Worm (Caenorhabditis elegans) whole organism, L2 larva: ENCODE results near the gene C05C8.5.

ENCODE experiments used
- C34F6.9 ChIP-seq: fragments of 150-350 bp; optimal IDR thresholded peaks from 2 replicates; lab custom pipeline; 2014; ENCODE audit warnings: missing biosample characterization, missing genetic modification characterization
- F13H6.1 ChIP-seq: sonication (generic microtip); optimal IDR thresholded peaks from 2 replicates; lab custom pipeline; 2016; ENCODE audit warnings: missing genetic modification characterization, missing compliant biosample characterization
- Y55F3AM.14 ChIP-seq: fragments of 200-800 bp; sonication (Bioruptor generic); optimal IDR thresholded peaks from 2 replicates; lab custom pipeline; 2018; ENCODE audit warnings: mild to moderate bottlenecking, missing genetic modification characterization, missing compliant biosample characterization
- ama-1 ChIP-seq: fragments of 150-350 bp; optimal IDR thresholded peaks from 2 replicates; lab custom pipeline; 2018; ENCODE audit warnings: inconsistent platforms
- ceh-16 ChIP-seq: fragments of 150-350 bp; optimal IDR thresholded peaks from 2 replicates; lab custom pipeline; 2014; ENCODE audit warnings: missing biosample characterization, missing genetic modification characterization
- crh-2 ChIP-seq: sonication (generic microtip); optimal IDR thresholded peaks from 2 replicates; lab custom pipeline; 2017; ENCODE audit warnings: missing biosample characterization, missing genetic modification characterization
- elt-3 ChIP-seq: sonication (generic microtip); optimal IDR thresholded peaks from 2 replicates; lab custom pipeline; 2017; ENCODE audit warnings: missing biosample characterization, missing genetic modification characterization
- fos-1 ChIP-seq: fragments of 150-350 bp; optimal IDR thresholded peaks from 2 replicates; lab custom pipeline; 2014; ENCODE audit warnings: missing biosample characterization, missing genetic modification characterization
- gmeb-1 ChIP-seq: fragments of 150-350 bp; optimal IDR thresholded peaks from 2 replicates; lab custom pipeline; 2014; ENCODE audit warnings: missing biosample characterization, missing genetic modification characterization
- lin-11 ChIP-seq: fragments of 150-350 bp; sonication (generic microtip); optimal IDR thresholded peaks from 2 replicates; lab custom pipeline; 2014; ENCODE audit warnings: missing biosample characterization, missing genetic modification characterization, inconsistent platforms, mixed read lengths
- lin-13 ChIP-seq: fragments of 150-350 bp; optimal IDR thresholded peaks from 2 replicates; lab custom pipeline; 2014; ENCODE audit warnings: missing biosample characterization, missing genetic modification reagents, missing genetic modification characterization
- lin-39 ChIP-seq: fragments of 150-350 bp; optimal IDR thresholded peaks from 2 replicates; lab custom pipeline; 2014; ENCODE audit warnings: missing biosample characterization, missing genetic modification reagents, missing genetic modification characterization
- lsy-2 ChIP-seq, 2 experiments: fragments of 150-350 bp in 1 of 2; sonication (generic microtip) in 1 of 2; optimal IDR thresholded peaks; 2 replicates each; lab custom pipeline; 2014 to 2017; ENCODE audit warnings: missing biosample characterization in 2 of 2, missing genetic modification characterization in 2 of 2
- mab-5 ChIP-seq: fragments of 150-350 bp; optimal IDR thresholded peaks from 2 replicates; lab custom pipeline; 2014; ENCODE audit warnings: missing biosample characterization, missing genetic modification characterization
- mdl-1 ChIP-seq, 2 experiments: fragments of 150-350 bp in 1 of 2; sonication (generic microtip) in 1 of 2; optimal IDR thresholded peaks; 2 replicates each; lab custom pipeline; 2017; ENCODE audit warnings: missing biosample characterization in 2 of 2, missing genetic modification characterization in 2 of 2
- nhr-10 ChIP-seq: sonication (generic microtip); optimal IDR thresholded peaks from 2 replicates; lab custom pipeline; 2017; ENCODE audit warnings: missing biosample characterization, missing genetic modification characterization
- nhr-11 ChIP-seq: fragments of 150-350 bp; optimal IDR thresholded peaks from 2 replicates; lab custom pipeline; 2014; ENCODE audit warnings: missing biosample characterization, missing genetic modification characterization
- nhr-129 ChIP-seq: fragments of 150-350 bp; optimal IDR thresholded peaks from 2 replicates; lab custom pipeline; 2014; ENCODE audit warnings: missing biosample characterization, missing genetic modification characterization
- nhr-21 ChIP-seq: fragments of 150-350 bp; optimal IDR thresholded peaks from 2 replicates; lab custom pipeline; 2014; ENCODE audit warnings: missing biosample characterization, missing genetic modification characterization
- nhr-23 ChIP-seq: fragments of 150-350 bp; optimal IDR thresholded peaks from 2 replicates; lab custom pipeline; 2014; ENCODE audit warnings: missing biosample characterization, missing genetic modification reagents, missing genetic modification characterization
- nhr-237 ChIP-seq: fragments of 150-350 bp; optimal IDR thresholded peaks from 2 replicates; lab custom pipeline; 2014; ENCODE audit warnings: missing biosample characterization, missing genetic modification characterization
- nhr-25 ChIP-seq: fragments of 150-350 bp; sonication (generic microtip); optimal IDR thresholded peaks from 3 replicates; lab custom pipeline; 2014; ENCODE audit warnings: missing biosample characterization, missing genetic modification characterization
- nhr-77 ChIP-seq: fragments of 150-350 bp; optimal IDR thresholded peaks from 2 replicates; lab custom pipeline; 2014; ENCODE audit warnings: missing biosample characterization, missing genetic modification characterization
- skn-1 ChIP-seq: sonication (generic microtip); optimal IDR thresholded peaks from 2 replicates; lab custom pipeline; 2017; ENCODE audit warnings: missing biosample characterization, missing genetic modification characterization
- sma-3 ChIP-seq: sonication (generic microtip); optimal IDR thresholded peaks from 2 replicates; lab custom pipeline; 2016; ENCODE audit warnings: missing genetic modification reagents, missing genetic modification characterization, missing compliant biosample characterization
- sma-9 ChIP-seq, 2 experiments: fragments of 150-350 bp in 1 of 2; sonication (generic microtip) in 1 of 2; optimal IDR thresholded peaks; 2 replicates each; lab custom pipeline; 2014 to 2016; ENCODE audit warnings: missing genetic modification characterization in 2 of 2, mild to moderate bottlenecking in 1 of 2, missing biosample characterization in 1 of 2, missing compliant biosample characterization in 1 of 2, missing genetic modification reagents in 1 of 2, moderate library complexity in 1 of 2
- snpc-4 ChIP-seq: fragments of 150-350 bp; optimal IDR thresholded peaks from 2 replicates; lab custom pipeline; 2014; ENCODE audit warnings: missing biosample characterization, missing genetic modification characterization
- unc-39 ChIP-seq: fragments of 150-350 bp; optimal IDR thresholded peaks from 2 replicates; lab custom pipeline; 2014; ENCODE audit warnings: missing biosample characterization, missing genetic modification characterization
- unc-55 ChIP-seq: fragments of 150-350 bp; sonication (generic microtip); optimal IDR thresholded peaks from 3 replicates; lab custom pipeline; 2014; ENCODE audit warnings: missing biosample characterization, missing genetic modification reagents, missing genetic modification characterization
- zag-1 ChIP-seq: fragments of 150-350 bp; optimal IDR thresholded peaks from 2 replicates; lab custom pipeline; 2014; ENCODE audit warnings: missing biosample characterization, missing genetic modification characterization
- ztf-4 ChIP-seq: fragments of 150-350 bp; optimal IDR thresholded peaks from 2 replicates; lab custom pipeline; 2014; ENCODE audit warnings: missing biosample characterization, missing genetic modification characterization

Gene C05C8.5

DNA sequence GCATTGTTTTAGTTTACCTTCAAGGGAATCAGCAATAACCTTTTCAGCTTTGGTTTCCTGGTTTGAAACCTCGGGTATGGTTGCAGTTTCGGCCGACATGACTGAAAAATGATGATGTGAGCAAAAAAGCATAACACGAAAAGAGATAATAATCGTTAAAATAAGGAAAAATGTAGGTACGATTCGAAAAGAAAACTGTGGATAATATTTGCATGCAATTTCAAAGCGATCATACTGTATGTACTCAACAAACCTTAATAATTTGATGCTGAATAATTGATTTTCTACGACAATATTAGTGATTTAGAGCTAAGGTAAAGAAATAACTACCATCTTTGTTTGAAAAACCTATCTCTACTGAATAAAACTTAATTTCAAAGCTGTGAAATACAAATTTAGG is 38.6 kb downstream of the C05C8.5 start, which contains the start of gene attf-2:
attf-2 (minus strand) TSS at position 101 of the 400 bp plus-strand sequence.
- TF ChIP-seq nhr-77 (tag; lab: Kevin White, UChicago) (no peak), sma-3 (GFP tag; lab: Kevin White, UChicago) (no peak), nhr-10 (no peak), ztf-4 (tag; lab: Kevin White, UChicago) (no peak), mab-5 (no peak), F13H6.1 (tag; lab: Kevin White, UChicago) (no peak), lin-11 (tag; lab: Kevin White, UChicago) (no peak), nhr-23 (tag; lab: Kevin White, UChicago) (no peak), zag-1 (tag; lab: Kevin White, UChicago) (no peak)
- TF ChIP-seq, all 48 proteins: peak for 0

DNA sequence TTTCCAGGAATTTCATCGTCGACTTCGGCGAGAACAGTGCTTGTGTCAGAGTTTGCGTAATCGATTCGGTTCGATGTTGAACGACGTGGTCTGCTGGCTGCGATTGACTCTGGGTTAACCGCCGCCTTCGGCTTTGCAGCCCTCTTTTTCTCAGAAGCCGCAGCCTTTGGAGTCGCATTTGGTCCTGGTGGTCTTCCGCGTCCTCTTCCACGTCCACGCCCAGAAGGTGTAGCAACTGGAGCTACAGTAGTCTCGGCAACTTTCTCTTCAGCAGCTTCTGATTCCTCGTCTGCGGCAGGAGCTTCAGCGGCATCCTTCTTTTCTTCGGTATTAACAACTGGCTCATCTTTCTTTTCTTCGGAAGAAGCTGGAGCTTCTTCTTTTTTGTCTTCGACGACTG is 39.8 kb downstream of the C05C8.5 start:
- TF ChIP-seq ama-1 (lab: Kevin White, UChicago) (no peak), snpc-4 (tag; lab: Kevin White, UChicago) (no peak), nhr-129 (tag; lab: Kevin White, UChicago) (no peak), ceh-16 (no peak), mdl-1 (tag; optimal IDR thresholded peaks at IDR 0.05; lab: Kevin White, UChicago) (no peak), crh-2 (no peak), unc-39 (tag; lab: Kevin White, UChicago) (no peak), unc-55 (no peak), fos-1 (tag; lab: Kevin White, UChicago) (no peak), lsy-2 (tag; optimal IDR thresholded peaks at IDR 0.05; lab: Kevin White, UChicago) (no peak), zag-1 (tag; lab: Kevin White, UChicago) (no peak), lin-39 (no peak), nhr-21 (tag; lab: Kevin White, UChicago) (no peak), nhr-25 (no peak), nhr-237 (tag; lab: Kevin White, UChicago) (no peak), sma-3 (GFP tag; lab: Kevin White, UChicago) (no peak), elt-3 (tag; lab: Kevin White, UChicago) (no peak), lin-13 (GFP tag; lab: Kevin White, UChicago) (no peak)

DNA sequence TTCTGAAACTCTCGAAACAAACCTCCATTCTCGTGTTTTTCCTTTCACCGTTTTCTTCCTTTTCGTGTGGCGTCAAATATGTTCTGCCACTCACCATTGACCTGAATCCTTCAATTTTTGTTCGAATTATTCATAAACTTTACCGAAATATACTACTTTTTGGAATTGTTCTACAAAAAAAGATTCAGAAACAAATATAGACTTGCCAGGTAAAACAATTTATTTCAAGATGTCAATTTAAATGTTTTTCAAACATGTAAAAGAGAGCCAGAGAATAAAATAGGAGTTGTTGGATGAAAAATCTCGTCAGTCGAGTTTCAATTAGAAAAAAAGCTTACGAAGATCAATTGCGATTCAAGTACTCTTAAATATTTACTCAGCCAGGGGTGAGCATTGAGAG is 41.1 kb downstream of the C05C8.5 start, which contains the start of gene F09G2.8:
F09G2.8 (minus strand) TSS at position 101 of the 400 bp plus-strand sequence.
- no peak for TF ChIP-seq sma-3 (GFP tag; lab: Kevin White, UChicago)
- TF ChIP-seq nhr-237 (tag; lab: Kevin White, UChicago): no peak
- TF ChIP-seq nhr-11 (tag; lab: Kevin White, UChicago): no peak
- TF ChIP-seq ama-1 (lab: Kevin White, UChicago): no peak
- no peak for TF ChIP-seq zag-1 (tag; lab: Kevin White, UChicago)
- no peak for TF ChIP-seq unc-39 (tag; lab: Kevin White, UChicago)
- TF ChIP-seq nhr-25: no peak
- no peak for TF ChIP-seq Y55F3AM.14 (GFP tag; lab: Kevin White, UChicago)
- no peak for TF ChIP-seq C34F6.9
- TF ChIP-seq skn-1 (tag; lab: Kevin White, UChicago): no peak

DNA sequence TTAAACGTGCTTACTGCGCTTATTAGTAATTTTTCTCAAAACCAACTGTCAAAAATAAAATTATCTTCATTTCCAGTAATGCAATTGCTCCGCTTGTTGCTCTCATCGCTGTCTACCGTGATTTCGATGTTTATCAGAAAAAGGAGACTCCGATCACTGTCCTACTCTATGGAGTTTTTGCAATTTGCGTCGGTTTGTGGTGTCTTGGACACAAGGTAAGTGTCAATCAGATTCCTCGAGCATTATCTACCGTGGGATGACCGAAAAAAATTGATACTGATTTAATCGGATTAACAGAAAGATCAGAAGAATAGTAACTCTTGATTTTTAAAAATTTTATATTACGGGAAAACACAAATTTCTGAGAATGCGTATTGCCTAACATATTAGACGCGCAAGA is 47.3 kb downstream of the C05C8.5 start:
- TF ChIP-seq nhr-237 (tag; lab: Kevin White, UChicago): no peak

DNA sequence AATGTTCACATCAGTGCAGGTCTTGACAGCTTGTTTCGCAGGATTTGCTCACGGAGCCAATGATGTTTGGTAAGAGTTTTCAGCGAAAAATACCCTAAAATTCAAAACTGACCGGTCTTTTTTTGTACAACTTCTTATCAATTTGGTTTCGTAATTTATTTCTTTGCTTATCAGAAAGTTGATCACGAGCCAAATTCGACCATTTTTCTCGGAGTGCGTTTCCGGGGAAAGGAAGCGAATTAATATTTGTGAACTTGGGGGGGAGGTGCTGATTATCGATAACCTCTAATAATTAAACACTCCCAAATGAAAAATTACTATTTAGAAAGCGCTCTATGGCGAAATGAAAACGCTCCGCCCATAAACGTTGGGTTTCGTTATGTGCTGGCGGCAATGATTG is 48.0 kb downstream of the C05C8.5 start:
- peak; percentile 81 for TF ChIP-seq fos-1 (tag; lab: Kevin White, UChicago)
- TF ChIP-seq gmeb-1 (tag; lab: Kevin White, UChicago): peak; percentile 43
- no peak for TF ChIP-seq sma-3 (GFP tag; lab: Kevin White, UChicago)
- TF ChIP-seq sma-9 (GFP tag; optimal IDR thresholded peaks at IDR 0.05; lab: Kevin White, UChicago): peak; percentile 10
- no peak for TF ChIP-seq sma-9 (tag; optimal IDR thresholded peaks at IDR 0.05; lab: Kevin White, UChicago)
- TF ChIP-seq, all 48 proteins: peak for 3

DNA sequence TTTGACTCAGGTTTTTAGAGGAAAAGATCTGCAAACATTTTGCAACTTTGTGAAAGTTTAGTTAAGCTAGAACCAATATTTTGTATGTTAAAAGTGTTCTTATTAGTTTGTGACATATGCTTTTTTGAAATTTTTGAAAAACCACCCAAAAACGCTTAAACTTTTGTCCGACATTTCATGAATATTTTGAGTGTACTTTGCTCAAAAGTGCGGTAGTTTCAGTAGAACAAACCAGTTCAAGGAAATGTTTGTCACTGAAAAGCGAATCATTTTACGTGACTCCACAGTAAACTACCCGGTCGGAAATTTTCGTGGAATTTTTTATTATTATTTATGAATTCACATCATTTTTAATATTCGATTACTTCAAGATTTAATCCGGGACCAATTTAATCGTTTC is 50.1 kb downstream of the C05C8.5 start, which contains the start of gene pitr-5:
pitr-5 (plus strand) TSS at position 301 of the 400 bp plus-strand sequence.
- no peak for TF ChIP-seq ama-1 (lab: Kevin White, UChicago)
- TF ChIP-seq nhr-25: no peak
